Fruit fly (Drosophila melanogaster): Measurements from ENCODE around the gene PLCXD.

dm6 chr2L:12003792-12004210 lies 45.4 kb upstream of the PLCXD start:
- TF ChIP-seq Hr78 (GFP tag; optimal IDR thresholded peaks at IDR 0.05), result no peak
- TF ChIP-seq dl (GFP tag; optimal IDR thresholded peaks at IDR 0.05; ENCODE audit: insufficient read depth in 1 of 2, partially characterized antibody in 2 of 2), result no peak
- TF ChIP-seq jim (GFP tag; optimal IDR thresholded peaks at IDR 0.05), result no peak
- no peak for TF ChIP-seq Rel (GFP tag; optimal IDR thresholded peaks at IDR 0.05)
- TF ChIP-seq Rel (tag; optimal IDR thresholded peaks at IDR 0.05), result no peak
- TF ChIP-seq lola (GFP tag; optimal IDR thresholded peaks at IDR 0.05), result peak; percentile 1
- no peak for TF ChIP-seq h (GFP tag; optimal IDR thresholded peaks at IDR 0.05)
- TF ChIP-seq psq (GFP tag; optimal IDR thresholded peaks at IDR 0.05), result no peak
- no peak for TF ChIP-seq rgr (GFP tag; optimal IDR thresholded peaks at IDR 0.05)
- no peak for TF ChIP-seq pan (optimal IDR thresholded peaks at IDR 0.05)
- TF ChIP-seq OdsH (GFP tag; optimal IDR thresholded peaks at IDR 0.05), result no peak

All from whole organism, wandering third instar larva.